Worm (Caenorhabditis elegans) whole organism, young adult: ENCODE measurements around the gene C27D6.3.
"Not testable (repeated sequence)": the region's sequence is repeated elsewhere in the genome, so short reads cannot be mapped to it uniquely, and the experiment has no call there.

Source experiments
- B0261.1 ChIP-seq: sonication (generic microtip); optimal IDR thresholded peaks from 2 replicates; lab custom pipeline; 2016; ENCODE audit warnings: mild to moderate bottlenecking, missing genetic modification characterization, moderate library complexity, missing compliant biosample characterization
- D2030.7 ChIP-seq: fragments of 200-800 bp; sonication (Bioruptor generic); IDR thresholded peaks from 2 replicates; pipeline ENCODE4 v1.3.6; 2022; ENCODE audit warnings: missing genetic modification reagents, missing genetic modification characterization, missing compliant biosample characterization
- F22D6.2 ChIP-seq: sonication (generic microtip); optimal IDR thresholded peaks from 2 replicates; lab custom pipeline; 2016; ENCODE audit warnings: mild to moderate bottlenecking, missing genetic modification characterization, missing compliant biosample characterization
- T26A5.8 ChIP-seq: sonication (generic microtip); optimal IDR thresholded peaks from 2 replicates; lab custom pipeline; 2016; ENCODE audit warnings: missing genetic modification characterization, missing compliant biosample characterization
- Y53G8AR.9 ChIP-seq: fragments of 200-800 bp; sonication (Bioruptor generic); conservative IDR thresholded peaks from 2 replicates; pipeline ENCODE4 v1.3.6; 2022; ENCODE audit warnings: missing genetic modification reagents, missing genetic modification characterization, missing compliant biosample characterization
- ZK185.1 ChIP-seq: sonication (generic microtip); optimal IDR thresholded peaks from 2 replicates; lab custom pipeline; 2016; ENCODE audit warnings: mild to moderate bottlenecking, missing genetic modification characterization, missing compliant biosample characterization; ENCODE audit not compliant: poor library complexity, severe bottlenecking
- ama-1 ChIP-seq, 3 experiments: fragments of 150-350 bp in 1 of 3; sonication (generic microtip) in 2 of 3; optimal IDR thresholded peaks; 2 replicates each; lab custom pipeline; 2014 to 2018; ENCODE audit warnings: missing biosample characterization in 2 of 3, missing genetic modification characterization in 2 of 3, missing genetic modification reagents in 2 of 3
- aptf-2 ChIP-seq: fragments of 200-800 bp; sonication (Bioruptor generic); conservative IDR thresholded peaks from 2 replicates; pipeline ENCODE4 v1.3.6; 2022; ENCODE audit warnings: missing genetic modification reagents, missing genetic modification characterization, missing compliant biosample characterization
- atf-7 ChIP-seq: sonication (generic microtip); optimal IDR thresholded peaks from 2 replicates; lab custom pipeline; 2017; ENCODE audit warnings: mild to moderate bottlenecking, missing genetic modification characterization, missing compliant biosample characterization
- attf-5 ChIP-seq: fragments of 200-800 bp; sonication (Bioruptor generic); optimal IDR thresholded peaks from 2 replicates; lab custom pipeline; 2018; ENCODE audit warnings: mild to moderate bottlenecking, missing genetic modification characterization, missing compliant biosample characterization
- cebp-2 ChIP-seq: fragments of 200-800 bp; sonication (Bioruptor generic); IDR thresholded peaks from 2 replicates; pipeline ENCODE4 v1.3.6; 2022; ENCODE audit warnings: missing genetic modification characterization, missing compliant biosample characterization
- ceh-91 ChIP-seq: fragments of 200-800 bp; sonication (Bioruptor generic); IDR thresholded peaks from 2 replicates; pipeline ENCODE4 v1.3.6; 2022; ENCODE audit warnings: missing genetic modification reagents, missing genetic modification characterization, missing compliant biosample characterization
- efl-1 ChIP-seq: fragments of 150-350 bp; optimal IDR thresholded peaks from 2 replicates; lab custom pipeline; 2014; ENCODE audit warnings: missing biosample characterization, missing genetic modification reagents, missing genetic modification characterization
- ets-4 ChIP-seq: fragments of 200-800 bp; sonication (Bioruptor generic); optimal IDR thresholded peaks from 2 replicates; lab custom pipeline; 2018; ENCODE audit warnings: mild to moderate bottlenecking, missing genetic modification characterization, missing compliant biosample characterization
- him-1 ChIP-seq: sonication (generic microtip); optimal IDR thresholded peaks from 2 replicates; lab custom pipeline; 2016; ENCODE audit warnings: missing genotype, missing genetic modification reagents, missing genetic modification characterization, missing compliant biosample characterization
- hmg-1.2 ChIP-seq: fragments of 200-800 bp; sonication (Bioruptor generic); IDR thresholded peaks from 2 replicates; pipeline ENCODE4 v1.3.6; 2022; ENCODE audit warnings: missing genetic modification reagents, missing genetic modification characterization, missing compliant biosample characterization
- lag-1 ChIP-seq: fragments of 200-800 bp; sonication (Bioruptor generic); IDR thresholded peaks from 2 replicates; pipeline ENCODE4 v1.3.6; 2022; ENCODE audit warnings: missing genetic modification reagents, missing genetic modification characterization, missing compliant biosample characterization
- let-526 ChIP-seq: fragments of 200-800 bp; sonication (Bioruptor generic); IDR thresholded peaks from 2 replicates; pipeline ENCODE4 v1.3.6; 2022; ENCODE audit warnings: missing genetic modification reagents, missing genetic modification characterization, missing compliant biosample characterization
- lin-35 ChIP-seq, 3 experiments: fragments of 150-350 bp in 2 of 3; sonication (generic microtip) in 1 of 3; optimal IDR thresholded peaks; 2 replicates each; lab custom pipeline; 2014 to 2018; ENCODE audit warnings: missing biosample characterization in 3 of 3, missing genetic modification characterization in 3 of 3, missing genetic modification reagents in 3 of 3
- lin-54 ChIP-seq: fragments of 200-800 bp; sonication (Bioruptor generic); optimal IDR thresholded peaks from 2 replicates; lab custom pipeline; 2018; ENCODE audit warnings: mild to moderate bottlenecking, missing genetic modification characterization, missing compliant biosample characterization
- lsl-1 ChIP-seq: fragments of 200-800 bp; sonication (Bioruptor generic); optimal IDR thresholded peaks from 2 replicates; lab custom pipeline; 2018; ENCODE audit warnings: mild to moderate bottlenecking, missing genetic modification characterization, moderate library complexity, missing compliant biosample characterization
- nfya-1 ChIP-seq: sonication (generic microtip); optimal IDR thresholded peaks from 2 replicates; lab custom pipeline; 2017; ENCODE audit warnings: antibody characterized with exemption, missing compliant biosample characterization, missing genetic modification characterization, borderline replicate concordance; ENCODE audit not compliant: insufficient read depth
- nhr-27 ChIP-seq: fragments of 200-800 bp; sonication (Bioruptor generic); optimal IDR thresholded peaks from 2 replicates; lab custom pipeline; 2018; ENCODE audit warnings: mild to moderate bottlenecking, missing genetic modification characterization, moderate library complexity, missing compliant biosample characterization
- nhr-80 ChIP-seq: sonication (generic microtip); optimal IDR thresholded peaks from 2 replicates; lab custom pipeline; 2016; ENCODE audit warnings: missing genetic modification characterization, missing compliant biosample characterization
- pbrm-1 ChIP-seq: fragments of 200-800 bp; sonication (Bioruptor generic); IDR thresholded peaks from 2 replicates; pipeline ENCODE4 v1.3.6; 2022; ENCODE audit warnings: missing genetic modification reagents, missing genetic modification characterization, missing compliant biosample characterization
- rec-8 ChIP-seq, 2 experiments: sonication (generic microtip); optimal IDR thresholded peaks; 2 replicates each; lab custom pipeline; 2016; ENCODE audit warnings: mild to moderate bottlenecking in 2 of 2, missing genetic modification characterization in 2 of 2, missing genetic modification reagents in 2 of 2, missing genotype in 2 of 2, missing biosample characterization in 1 of 2, missing compliant biosample characterization in 1 of 2, moderate library complexity in 1 of 2
- sdz-38 ChIP-seq: sonication (generic microtip); optimal IDR thresholded peaks from 2 replicates; lab custom pipeline; 2016; ENCODE audit warnings: missing genotype, missing genetic modification characterization, missing compliant biosample characterization
- sea-2 ChIP-seq: fragments of 200-800 bp; sonication (Bioruptor generic); IDR thresholded peaks from 2 replicates; pipeline ENCODE4 v1.3.6; 2022; ENCODE audit warnings: missing genetic modification characterization, missing compliant biosample characterization
- snpc-1.1 ChIP-seq: sonication (generic microtip); optimal IDR thresholded peaks from 2 replicates; lab custom pipeline; 2017; ENCODE audit warnings: missing genetic modification characterization, mild to moderate bottlenecking, missing compliant biosample characterization, antibody characterized with exemption, moderate library complexity, missing genotype, missing genetic modification reagents; ENCODE audit not compliant: insufficient read depth
- snpc-3.4 ChIP-seq: sonication (generic microtip); optimal IDR thresholded peaks from 2 replicates; lab custom pipeline; 2017; ENCODE audit warnings: missing genetic modification characterization, mild to moderate bottlenecking, missing compliant biosample characterization, antibody characterized with exemption, moderate library complexity, missing genotype, missing genetic modification reagents
- snpc-4 ChIP-seq, 5 experiments: fragments of 150-350 bp in 1 of 5; sonication (generic microtip) in 4 of 5; optimal IDR thresholded peaks; 2 replicates each; lab custom pipeline; 2014 to 2018; ENCODE audit warnings: missing genetic modification characterization in 5 of 5, missing biosample characterization in 3 of 5, antibody characterized with exemption in 2 of 5, mild to moderate bottlenecking in 2 of 5, missing compliant biosample characterization in 2 of 5, missing genotype in 2 of 5, moderate library complexity in 2 of 5, missing genetic modification reagents in 1 of 5
- tbx-9 ChIP-seq: sonication (generic microtip); optimal IDR thresholded peaks from 2 replicates; lab custom pipeline; 2016; ENCODE audit warnings: borderline replicate concordance, missing genetic modification characterization, inconsistent platforms, missing compliant biosample characterization
- unc-130 ChIP-seq: sonication (generic microtip); optimal IDR thresholded peaks from 2 replicates; lab custom pipeline; 2016; ENCODE audit warnings: missing genetic modification reagents, missing genetic modification characterization, missing compliant biosample characterization

C27D6.3 gene

ce11 chrII:5200987-5201582 lies 26.8 kb upstream of the C27D6.3 start:
- no peak for TF ChIP-seq let-526
- TF ChIP-seq hmg-1.2 (GFP tag; lab: Robert Waterston, UW): peak; percentile 39; the same call in 1 of the 2 replicates
- no peak for TF ChIP-seq atf-7 (tag; lab: Kevin White, UChicago)
- TF ChIP-seq pbrm-1 (GFP tag; lab: Robert Waterston, UW): no peak
- peak; percentile 12 for TF ChIP-seq attf-5 (GFP tag; lab: Kevin White, UChicago)
- peak; percentile 0 for TF ChIP-seq ZK185.1 (tag; lab: Kevin White, UChicago)

- TF ChIP-seq snpc-1.1 (peak; percentile 87), snpc-4 (tag; optimal IDR thresholded peaks at IDR 0.05; lab: Kevin White, UChicago) (peak; percentile 37 to 95 (median 80)), hmg-1.2 (GFP tag; lab: Robert Waterston, UW) (peak; percentile 68), lsl-1 (peak; percentile 8), snpc-3.4 (tag; lab: Kevin White, UChicago) (peak; percentile 66)
- not testable (repeated sequence) for TF ChIP-seq snpc-4 (GFP tag; optimal IDR thresholded peaks at IDR 0.05; lab: Kevin White, UChicago)
Measured at ce11 chrII:5200205-5200604, 25.9 kb upstream of the C27D6.3 start.

ce11 chrII:5199497-5199896 lies 25.2 kb upstream of the C27D6.3 start, which contains the start of gene msp-50:
Gene msp-50 (plus strand): TSS chrII:5199797.
- no peak for TF ChIP-seq sdz-38 (tag; lab: Kevin White, UChicago)
- no peak for TF ChIP-seq rec-8 (tag; optimal IDR thresholded peaks at IDR 0.05; lab: Kevin White, UChicago)
- TF ChIP-seq snpc-1.1: no peak
- no peak for TF ChIP-seq sea-2
- TF ChIP-seq nhr-80 (tag; lab: Kevin White, UChicago): no peak

- TF ChIP-seq Y53G8AR.9 (GFP tag; lab: Robert Waterston, UW) (no peak), lag-1 (GFP tag; lab: Robert Waterston, UW) (no peak)
Measured at ce11 chrII:5195504-5195903, 21.2 kb upstream of the C27D6.3 start, which contains the start of gene C34F11.5. Gene C34F11.5 (plus strand): TSS chrII:5195804.

ce11 chrII:5194066-5194465 lies 19.8 kb upstream of the C27D6.3 start, which contains the start of gene msp-49:
Gene msp-49 (plus strand): TSS chrII:5194366.
- TF ChIP-seq aptf-2 (GFP tag; lab: Robert Waterston, UW) (no peak), him-1 (tag; lab: Kevin White, UChicago) (no peak), Y53G8AR.9 (GFP tag; lab: Robert Waterston, UW) (no peak), ama-1 (optimal IDR thresholded peaks at IDR 0.05; lab: Kevin White, UChicago) (no peak), ama-1 (GFP tag; optimal IDR thresholded peaks at IDR 0.05; lab: Kevin White, UChicago) (no peak), ets-4 (GFP tag; lab: Kevin White, UChicago) (no peak), cebp-2 (GFP tag; lab: Robert Waterston, UW) (no peak), lin-54 (GFP tag; lab: Kevin White, UChicago) (no peak), lin-35 (GFP tag; optimal IDR thresholded peaks at IDR 0.05; lab: Kevin White, UChicago) (no peak), attf-5 (GFP tag; lab: Kevin White, UChicago) (no peak), tbx-9 (tag; lab: Kevin White, UChicago) (no peak), D2030.7 (no peak), ceh-91 (GFP tag; lab: Robert Waterston, UW) (no peak), nfya-1 (tag; lab: Kevin White, UChicago) (no peak), efl-1 (GFP tag; lab: Kevin White, UChicago) (no peak), unc-130 (GFP tag; lab: Kevin White, UChicago) (no peak), B0261.1 (tag; lab: Kevin White, UChicago) (no peak), nhr-27 (no peak), T26A5.8 (tag; lab: Kevin White, UChicago) (no peak), F22D6.2 (tag; lab: Kevin White, UChicago) (no peak)
